Worm (Caenorhabditis elegans) whole organism, L4 larva: ENCODE results near the gene txt-14.

ENCODE experiments used
- ceh-28 ChIP-seq: fragments of 150-350 bp; optimal IDR thresholded peaks from 2 replicates; lab custom pipeline; 2014; ENCODE audit warnings: missing biosample characterization, missing genetic modification reagents, missing genetic modification characterization
- ces-1 ChIP-seq: fragments of 150-350 bp; sonication (generic microtip); optimal IDR thresholded peaks from 4 replicates; lab custom pipeline; 2014; ENCODE audit warnings: missing biosample characterization, missing genetic modification reagents, missing genetic modification characterization
- hif-1 ChIP-seq, 2 experiments: sonication (generic microtip); optimal IDR thresholded peaks; 2 replicates each; lab custom pipeline; 2016 to 2017; ENCODE audit warnings: missing compliant biosample characterization in 2 of 2, missing genetic modification characterization in 2 of 2, missing genetic modification reagents in 2 of 2, missing genotype in 2 of 2, mild to moderate bottlenecking in 1 of 2
- lsy-2 ChIP-seq, 2 experiments: fragments of 150-350 bp in 1 of 2; sonication (generic microtip) in 1 of 2; optimal IDR thresholded peaks; 2 replicates each; lab custom pipeline; 2014 to 2017; ENCODE audit warnings: missing biosample characterization in 2 of 2, missing genetic modification characterization in 2 of 2
- nhr-102 ChIP-seq: sonication (generic microtip); optimal IDR thresholded peaks from 2 replicates; lab custom pipeline; 2016; ENCODE audit warnings: mild to moderate bottlenecking, missing genetic modification characterization, moderate library complexity, missing compliant biosample characterization
- nhr-41 ChIP-seq: fragments of 200-800 bp; sonication (Bioruptor generic); IDR thresholded peaks from 2 replicates; pipeline ENCODE4 v1.3.6; 2022; ENCODE audit warnings: missing genetic modification reagents, missing genetic modification characterization, missing compliant biosample characterization
- saeg-2 ChIP-seq: fragments of 200-800 bp; sonication (Bioruptor generic); IDR thresholded peaks from 2 replicates; pipeline ENCODE4 v1.3.6; 2022; ENCODE audit warnings: missing genetic modification reagents, missing genetic modification characterization, missing compliant biosample characterization
- spr-3 ChIP-seq: fragments of 200-800 bp; sonication (Bioruptor generic); optimal IDR thresholded peaks from 2 replicates; lab custom pipeline; 2018; ENCODE audit warnings: mild to moderate bottlenecking, missing genetic modification characterization, missing compliant biosample characterization
- unc-130 ChIP-seq: sonication (generic microtip); optimal IDR thresholded peaks from 2 replicates; lab custom pipeline; 2016; ENCODE audit warnings: missing genetic modification reagents, missing genetic modification characterization, missing compliant biosample characterization
- zip-11 ChIP-seq: fragments of 200-800 bp; sonication (Bioruptor generic); IDR thresholded peaks from 2 replicates; pipeline ENCODE4 v1.3.6; 2022; ENCODE audit warnings: missing genetic modification characterization, missing compliant biosample characterization

The txt-14 gene

DNA sequence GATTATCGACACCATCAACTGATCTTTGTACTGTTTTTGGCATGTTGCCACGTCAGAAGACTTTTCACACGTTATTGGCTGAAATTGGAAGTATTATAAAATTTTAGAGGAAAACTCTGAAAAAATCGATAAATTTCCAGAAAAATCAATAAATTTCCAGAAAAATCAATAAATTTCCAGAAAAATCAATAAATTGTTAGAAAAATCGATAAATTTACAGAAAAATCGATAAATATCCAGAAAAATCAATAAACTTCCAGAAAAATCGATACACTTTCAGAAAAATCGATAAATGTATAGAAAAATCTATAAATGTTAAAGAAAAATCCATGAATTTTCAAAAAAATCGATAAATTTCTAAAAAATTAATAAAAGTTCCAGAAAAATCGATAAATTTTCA lies 46.4 kb downstream of the txt-14 start:
- TF ChIP-seq zip-11 (GFP tag; lab: Robert Waterston, UW) = no peak
- TF ChIP-seq nhr-41 (GFP tag; lab: Robert Waterston, UW) = no peak
- TF ChIP-seq ceh-28 = peak; percentile 89
- no peak for TF ChIP-seq unc-130 (GFP tag; lab: Kevin White, UChicago)
- TF ChIP-seq spr-3 (GFP tag; lab: Kevin White, UChicago) = no peak
- TF ChIP-seq ces-1 = no peak

DNA sequence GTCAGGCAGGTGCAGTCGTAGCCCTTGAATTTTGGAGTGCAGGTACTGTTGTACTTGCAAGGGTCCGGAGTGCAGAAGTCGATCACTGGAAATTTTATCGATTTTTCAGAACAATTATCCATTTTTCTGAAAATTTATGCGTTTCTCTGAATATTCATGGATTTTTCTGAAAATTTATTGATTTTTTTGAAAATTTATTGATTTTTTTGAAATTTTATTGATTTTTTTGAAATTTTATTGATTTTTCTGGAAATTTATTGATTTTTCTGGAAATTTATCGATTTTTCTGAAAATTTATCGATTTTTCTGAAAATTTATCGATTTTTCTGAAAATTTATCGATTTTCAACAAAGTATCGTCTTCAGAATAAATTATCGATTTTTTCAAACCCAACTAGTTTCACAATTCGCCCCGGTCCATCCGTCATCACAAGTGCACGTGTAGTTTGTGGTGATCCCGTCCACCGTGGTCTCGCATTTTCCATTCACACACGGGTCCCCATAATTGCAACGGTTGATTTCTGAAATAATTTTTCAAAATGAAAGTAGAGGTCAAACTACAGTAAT lies 49.6 kb downstream of the txt-14 start:
- no peak for TF ChIP-seq saeg-2
- peak; percentile 87 for TF ChIP-seq ceh-28
- no peak for TF ChIP-seq nhr-102
- TF ChIP-seq lsy-2 (tag; optimal IDR thresholded peaks at IDR 0.05; lab: Kevin White, UChicago) = no peak
- TF ChIP-seq hif-1 (tag; optimal IDR thresholded peaks at IDR 0.05; lab: Kevin White, UChicago) = no peak
